Worm (Caenorhabditis elegans): ENCODE results near the gene xol-1.

ce11 chrX:7992102-7992501 lies 49.0 kb upstream of the xol-1 start:
- TF ChIP-seq sea-2 (GFP tag; optimal IDR thresholded peaks at IDR 0.05) (no peak), tbx-2 (tag; optimal IDR thresholded peaks at IDR 0.05) (no peak), ceh-9 (tag; optimal IDR thresholded peaks at IDR 0.05) (no peak), nhr-237 (tag; optimal IDR thresholded peaks at IDR 0.05) (no peak), ztf-11 (tag; optimal IDR thresholded peaks at IDR 0.05) (no peak), jun-1 (tag; optimal IDR thresholded peaks at IDR 0.05) (no peak), elt-1 (tag; optimal IDR thresholded peaks at IDR 0.05) (no peak), lin-15B (tag; optimal IDR thresholded peaks at IDR 0.05) (no peak), mdl-1 (tag; optimal IDR thresholded peaks at IDR 0.05) (no peak)

Measured in whole organism, L3 larva.